Worm (Caenorhabditis elegans) whole organism, young adult: ENCODE data around the gene ZK896.5.

Experiments
- B0261.1 ChIP-seq: sonication (generic microtip); optimal IDR thresholded peaks from 2 replicates; lab custom pipeline; 2016; ENCODE audit warnings: mild to moderate bottlenecking, missing genetic modification characterization, moderate library complexity, missing compliant biosample characterization
- F10E7.11 ChIP-seq: sonication (generic microtip); optimal IDR thresholded peaks from 2 replicates; lab custom pipeline; 2017; ENCODE audit warnings: mild to moderate bottlenecking, missing genetic modification characterization, moderate library complexity, missing compliant biosample characterization
- F39B2.1 ChIP-seq: fragments of 200-800 bp; sonication (Bioruptor generic); IDR thresholded peaks from 2 replicates; pipeline ENCODE4 v1.3.6; 2022; ENCODE audit warnings: missing genetic modification reagents, missing genetic modification characterization, missing compliant biosample characterization
- F52B5.7 ChIP-seq: sonication (generic microtip); optimal IDR thresholded peaks from 2 replicates; lab custom pipeline; 2016; ENCODE audit warnings: mild to moderate bottlenecking, missing genetic modification characterization, missing compliant biosample characterization
- F55B11.4 ChIP-seq: sonication (generic microtip); optimal IDR thresholded peaks from 2 replicates; lab custom pipeline; 2016; ENCODE audit warnings: missing compliant biosample characterization, missing genetic modification characterization, borderline replicate concordance; ENCODE audit not compliant: insufficient read depth
- F57C9.4 ChIP-seq: sonication (generic microtip); optimal IDR thresholded peaks from 2 replicates; lab custom pipeline; 2017; ENCODE audit warnings: mild to moderate bottlenecking, missing genetic modification characterization, missing compliant biosample characterization
- Y53F4B.3 ChIP-seq: fragments of 200-800 bp; sonication (Bioruptor generic); IDR thresholded peaks from 2 replicates; pipeline ENCODE4 v1.3.6; 2022; ENCODE audit warnings: missing genetic modification reagents, missing genetic modification characterization, missing compliant biosample characterization
- Y53G8AR.9 ChIP-seq: fragments of 200-800 bp; sonication (Bioruptor generic); conservative IDR thresholded peaks from 2 replicates; pipeline ENCODE4 v1.3.6; 2022; ENCODE audit warnings: missing genetic modification reagents, missing genetic modification characterization, missing compliant biosample characterization
- aptf-2 ChIP-seq: fragments of 200-800 bp; sonication (Bioruptor generic); conservative IDR thresholded peaks from 2 replicates; pipeline ENCODE4 v1.3.6; 2022; ENCODE audit warnings: missing genetic modification reagents, missing genetic modification characterization, missing compliant biosample characterization
- aptf-3 ChIP-seq: fragments of 200-800 bp; sonication (Bioruptor generic); IDR thresholded peaks from 2 replicates; pipeline ENCODE4 v1.3.6; 2022; ENCODE audit warnings: missing genetic modification characterization, missing compliant biosample characterization
- attf-5 ChIP-seq: fragments of 200-800 bp; sonication (Bioruptor generic); optimal IDR thresholded peaks from 2 replicates; lab custom pipeline; 2018; ENCODE audit warnings: mild to moderate bottlenecking, missing genetic modification characterization, missing compliant biosample characterization
- bed-1 ChIP-seq: fragments of 200-800 bp; sonication (Bioruptor generic); IDR thresholded peaks from 2 replicates; pipeline ENCODE4 v1.3.6; 2022; ENCODE audit warnings: missing genetic modification reagents, missing genetic modification characterization, missing compliant biosample characterization
- ccch-3 ChIP-seq: fragments of 200-800 bp; sonication (Bioruptor generic); optimal IDR thresholded peaks from 2 replicates; lab custom pipeline; 2018; ENCODE audit warnings: mild to moderate bottlenecking, missing genetic modification characterization, missing compliant biosample characterization
- cebp-1 ChIP-seq, 2 experiments: fragments of 200-800 bp in 1 of 2; sonication (Bioruptor generic) in 1 of 2; sonication (generic microtip) in 1 of 2; IDR thresholded peaks in 1 of 2; optimal IDR thresholded peaks in 1 of 2; 2 replicates each; pipeline versions ENCODE4 v1.3.6 to Lab custom; 2017 to 2022; ENCODE audit warnings: missing compliant biosample characterization in 2 of 2, missing genetic modification characterization in 2 of 2, mild to moderate bottlenecking in 1 of 2, missing genetic modification reagents in 1 of 2, moderate library complexity in 1 of 2
- ceh-40 ChIP-seq: fragments of 200-800 bp; sonication (Bioruptor generic); IDR thresholded peaks from 2 replicates; pipeline ENCODE4 v1.3.6; 2022; ENCODE audit warnings: missing genetic modification characterization, missing compliant biosample characterization
- ceh-58 ChIP-seq: fragments of 200-800 bp; sonication (Bioruptor generic); IDR thresholded peaks from 2 replicates; pipeline ENCODE4 v1.3.6; 2022; ENCODE audit warnings: missing genetic modification characterization, missing compliant biosample characterization
- die-1 ChIP-seq: sonication (generic microtip); optimal IDR thresholded peaks from 2 replicates; lab custom pipeline; 2016; ENCODE audit warnings: missing genotype, mild to moderate bottlenecking, missing genetic modification characterization, missing compliant biosample characterization
- dox-1 ChIP-seq: fragments of 200-800 bp; sonication (Bioruptor generic); IDR thresholded peaks from 2 replicates; pipeline ENCODE4 v1.3.6; 2022; ENCODE audit warnings: missing genetic modification reagents, missing genetic modification characterization, missing compliant biosample characterization
- him-1 ChIP-seq: sonication (generic microtip); optimal IDR thresholded peaks from 2 replicates; lab custom pipeline; 2016; ENCODE audit warnings: missing genotype, missing genetic modification reagents, missing genetic modification characterization, missing compliant biosample characterization
- hlh-12 ChIP-seq: sonication (generic microtip); optimal IDR thresholded peaks from 2 replicates; lab custom pipeline; 2016; ENCODE audit warnings: missing genetic modification characterization, missing compliant biosample characterization
- hmg-1.2 ChIP-seq: fragments of 200-800 bp; sonication (Bioruptor generic); IDR thresholded peaks from 2 replicates; pipeline ENCODE4 v1.3.6; 2022; ENCODE audit warnings: missing genetic modification reagents, missing genetic modification characterization, missing compliant biosample characterization
- hsf-1 ChIP-seq: fragments of 200-800 bp; sonication (Bioruptor generic); IDR thresholded peaks from 2 replicates; pipeline ENCODE4 v1.3.6; 2022; ENCODE audit warnings: missing genetic modification reagents, missing genetic modification characterization, missing compliant biosample characterization
- let-526 ChIP-seq: fragments of 200-800 bp; sonication (Bioruptor generic); IDR thresholded peaks from 2 replicates; pipeline ENCODE4 v1.3.6; 2022; ENCODE audit warnings: missing genetic modification reagents, missing genetic modification characterization, missing compliant biosample characterization
- lin-26 ChIP-seq: fragments of 200-800 bp; sonication (Bioruptor generic); IDR thresholded peaks from 2 replicates; pipeline ENCODE4 v1.3.6; 2022; ENCODE audit warnings: missing genetic modification reagents, missing genetic modification characterization, missing compliant biosample characterization
- lin-54 ChIP-seq: fragments of 200-800 bp; sonication (Bioruptor generic); optimal IDR thresholded peaks from 2 replicates; lab custom pipeline; 2018; ENCODE audit warnings: mild to moderate bottlenecking, missing genetic modification characterization, missing compliant biosample characterization
- madf-10 ChIP-seq: sonication (generic microtip); optimal IDR thresholded peaks from 2 replicates; lab custom pipeline; 2016; ENCODE audit warnings: mild to moderate bottlenecking, missing genetic modification characterization, missing compliant biosample characterization
- madf-8 ChIP-seq: fragments of 200-800 bp; sonication (Bioruptor generic); conservative IDR thresholded peaks from 2 replicates; pipeline ENCODE4 v1.3.6; 2022; ENCODE audit warnings: missing genetic modification reagents, missing genetic modification characterization, missing compliant biosample characterization
- mes-4 ChIP-seq: sonication (generic microtip); optimal IDR thresholded peaks from 2 replicates; lab custom pipeline; 2016; ENCODE audit warnings: missing genotype, missing genetic modification characterization, missing compliant biosample characterization
- nfya-2 ChIP-seq: fragments of 200-800 bp; sonication (Bioruptor generic); IDR thresholded peaks from 2 replicates; pipeline ENCODE4 v1.3.6; 2022; ENCODE audit warnings: missing genetic modification reagents, missing genetic modification characterization, missing compliant biosample characterization
- nfyb-1 ChIP-seq: fragments of 200-800 bp; sonication (Bioruptor generic); IDR thresholded peaks from 2 replicates; pipeline ENCODE4 v1.3.6; 2022; ENCODE audit warnings: missing genetic modification reagents, missing genetic modification characterization, missing compliant biosample characterization
- nhr-80 ChIP-seq: sonication (generic microtip); optimal IDR thresholded peaks from 2 replicates; lab custom pipeline; 2016; ENCODE audit warnings: missing genetic modification characterization, missing compliant biosample characterization
- pha-4 ChIP-seq: fragments of 150-350 bp; sonication (generic microtip); optimal IDR thresholded peaks from 2 replicates; lab custom pipeline; 2014; ENCODE audit warnings: missing biosample characterization, missing genetic modification reagents, missing genetic modification characterization
- repo-1 ChIP-seq: sonication (generic microtip); optimal IDR thresholded peaks from 2 replicates; lab custom pipeline; 2017; ENCODE audit warnings: mild to moderate bottlenecking, missing genetic modification characterization, missing compliant biosample characterization
- snpc-4 ChIP-seq, 5 experiments: fragments of 150-350 bp in 1 of 5; sonication (generic microtip) in 4 of 5; optimal IDR thresholded peaks; 2 replicates each; lab custom pipeline; 2014 to 2018; ENCODE audit warnings: missing genetic modification characterization in 5 of 5, missing biosample characterization in 3 of 5, antibody characterized with exemption in 2 of 5, mild to moderate bottlenecking in 2 of 5, missing compliant biosample characterization in 2 of 5, missing genotype in 2 of 5, moderate library complexity in 2 of 5, missing genetic modification reagents in 1 of 5
- somi-1 ChIP-seq: fragments of 200-800 bp; sonication (Bioruptor generic); optimal IDR thresholded peaks from 2 replicates; lab custom pipeline; 2018; ENCODE audit warnings: mild to moderate bottlenecking, missing genetic modification characterization, missing compliant biosample characterization
- tbx-9 ChIP-seq: sonication (generic microtip); optimal IDR thresholded peaks from 2 replicates; lab custom pipeline; 2016; ENCODE audit warnings: borderline replicate concordance, missing genetic modification characterization, inconsistent platforms, missing compliant biosample characterization
- xnd-1 ChIP-seq: sonication (generic microtip); optimal IDR thresholded peaks from 2 replicates; lab custom pipeline; 2016; ENCODE audit warnings: missing genotype, missing genetic modification reagents, missing genetic modification characterization, missing compliant biosample characterization
- zfh-2 ChIP-seq: fragments of 200-800 bp; sonication (Bioruptor generic); conservative IDR thresholded peaks from 2 replicates; pipeline ENCODE4 v1.3.6; 2022; ENCODE audit warnings: missing genetic modification reagents, missing genetic modification characterization, missing compliant biosample characterization
- ztf-25 ChIP-seq: fragments of 200-800 bp; sonication (Bioruptor generic); IDR thresholded peaks from 2 replicates; pipeline ENCODE4 v1.3.6; 2022; ENCODE audit warnings: missing genetic modification reagents, missing genetic modification characterization, missing compliant biosample characterization

Gene ZK896.5

ce11 chrIV:12906529-12906928 lies 27.1 kb upstream of the ZK896.5 start, which contains the start of gene K08D8.3:
TSS of gene K08D8.3 (minus strand) at chrIV:12906659.
- TF ChIP-seq nhr-80: peak; percentile 75
- no peak for TF ChIP-seq tbx-9 (tag; lab: Kevin White, UChicago)
- TF ChIP-seq F39B2.1: no peak
- TF ChIP-seq hsf-1 (GFP tag; lab: Robert Waterston, UW): no peak

- TF ChIP-seq nhr-80 (peak; percentile 43), madf-10 (tag; lab: Kevin White, UChicago) (no peak), somi-1 (GFP tag; lab: Kevin White, UChicago) (no peak), madf-8 (no peak), ceh-58 (GFP tag; lab: Robert Waterston, UW) (no peak), lin-54 (GFP tag; lab: Kevin White, UChicago) (no peak), nfya-2 (GFP tag; lab: Robert Waterston, UW) (no peak), F10E7.11 (tag; lab: Kevin White, UChicago) (no peak), cebp-1 (GFP tag; IDR thresholded peaks at IDR 0.05; lab: Robert Waterston, UW) (no peak), cebp-1 (tag; optimal IDR thresholded peaks at IDR 0.05; lab: Kevin White, UChicago) (no peak)
Observed at ce11 chrIV:12903687-12904086, 24.2 kb upstream of the ZK896.5 start.

- no peak for TF ChIP-seq ztf-25
- peak; percentile 37 for TF ChIP-seq nhr-80
- 0 out of 2 replicates have a peak, but pooled peaks have one; percentile 23 for TF ChIP-seq cebp-1 (GFP tag; IDR thresholded peaks at IDR 0.05; lab: Robert Waterston, UW)
- TF ChIP-seq cebp-1 (tag; optimal IDR thresholded peaks at IDR 0.05; lab: Kevin White, UChicago): peak; percentile 10
Observed at ce11 chrIV:12902430-12903110, 23.1 kb upstream of the ZK896.5 start, which contains the start of gene K08D8.2. TSS of gene K08D8.2 (plus strand) at chrIV:12903060.

- TF ChIP-seq nhr-80 (peak; percentile 18), die-1 (no peak)
- TF ChIP-seq, all 124 proteins: peak for 1
Observed at ce11 chrIV:12901602-12902001, 22.2 kb upstream of the ZK896.5 start.

ce11 chrIV:12900267-12900666 lies 20.8 kb upstream of the ZK896.5 start, which contains the start of gene K08D8.10:
TSS of gene K08D8.10 (plus strand) at chrIV:12900567.
- TF ChIP-seq repo-1: no peak
- TF ChIP-seq him-1 (tag; lab: Kevin White, UChicago): no peak
- TF ChIP-seq ceh-40: no peak
- no peak for TF ChIP-seq attf-5
- no peak for TF ChIP-seq F57C9.4
- no peak for TF ChIP-seq Y53F4B.3 (GFP tag; lab: Robert Waterston, UW)
- TF ChIP-seq dox-1 (GFP tag; lab: Robert Waterston, UW): no peak
- TF ChIP-seq F52B5.7 (tag; lab: Kevin White, UChicago): no peak
- no peak for TF ChIP-seq let-526
- no peak for TF ChIP-seq hlh-12 (tag; lab: Kevin White, UChicago)
- TF ChIP-seq xnd-1 (tag; lab: Kevin White, UChicago): no peak
- TF ChIP-seq bed-1: no peak

ce11 chrIV:12899392-12899791 lies 19.9 kb upstream of the ZK896.5 start, which contains the start of gene K08D8.9:
TSS of gene K08D8.9 (plus strand) at chrIV:12899692.
- no peak for TF ChIP-seq bed-1
- TF ChIP-seq Y53G8AR.9 (GFP tag; lab: Robert Waterston, UW): no peak
- no peak for TF ChIP-seq aptf-2
- no peak for TF ChIP-seq lin-26 (GFP tag; lab: Robert Waterston, UW)
- TF ChIP-seq B0261.1 (tag; lab: Kevin White, UChicago): no peak
- no peak for TF ChIP-seq mes-4 (tag; lab: Kevin White, UChicago)
- TF ChIP-seq ccch-3: no peak
- TF ChIP-seq zfh-2 (GFP tag; lab: Robert Waterston, UW): no peak
- TF ChIP-seq aptf-3 (GFP tag; lab: Robert Waterston, UW): no peak
- no peak for TF ChIP-seq hmg-1.2 (GFP tag; lab: Robert Waterston, UW)
- TF ChIP-seq snpc-4 (GFP tag; optimal IDR thresholded peaks at IDR 0.05; lab: Kevin White, UChicago): no peak
- no peak for TF ChIP-seq snpc-4 (tag; optimal IDR thresholded peaks at IDR 0.05; lab: Kevin White, UChicago)
- TF ChIP-seq F55B11.4: no peak
- no peak for TF ChIP-seq F39B2.1
- TF ChIP-seq ceh-40: no peak
- no peak for TF ChIP-seq pha-4 (tag; lab: Kevin White, UChicago)
- no peak for TF ChIP-seq nfyb-1 (GFP tag; lab: Robert Waterston, UW)
